Fruit fly (Drosophila melanogaster) whole organism, prepupa: ENCODE measurements around the gene CG13408.

ENCODE experiments used
- Blimp-1 ChIP-seq: fragments of 200-800 bp; sonication (Bioruptor generic); optimal IDR thresholded peaks from 3 replicates; lab custom pipeline; 2017; ENCODE audit warnings: missing biosample characterization, missing genetic modification characterization, mild to moderate bottlenecking, moderate library complexity, missing genetic modification reagents
- CG10631 ChIP-seq: fragments of 200-800 bp; sonication (Bioruptor generic); optimal IDR thresholded peaks from 2 replicates; lab custom pipeline; 2016; ENCODE audit warnings: missing biosample characterization, missing genetic modification characterization
- CG10669 ChIP-seq: fragments of 200-800 bp; sonication (Bioruptor generic); optimal IDR thresholded peaks from 3 replicates; lab custom pipeline; 2018; ENCODE audit warnings: missing biosample characterization, mild to moderate bottlenecking, missing genetic modification characterization, moderate library complexity
- CG11902 ChIP-seq: fragments of 200-800 bp; sonication (Bioruptor generic); optimal IDR thresholded peaks from 3 replicates; lab custom pipeline; 2016; ENCODE audit warnings: missing biosample characterization, missing genetic modification characterization
- CG15336 ChIP-seq: fragments of 200-800 bp; sonication (Bioruptor generic); IDR thresholded peaks from 2 replicates; pipeline ENCODE4 v1.3.6; 2022; ENCODE audit warnings: missing biosample characterization, missing genetic modification characterization
- CG1621 ChIP-seq: fragments of 200-800 bp; sonication (Bioruptor generic); optimal IDR thresholded peaks from 3 replicates; lab custom pipeline; 2018; ENCODE audit warnings: missing biosample characterization, mild to moderate bottlenecking, missing genetic modification characterization
- CG16779 ChIP-seq: fragments of 200-800 bp; sonication (Bioruptor generic); optimal IDR thresholded peaks from 3 replicates; lab custom pipeline; 2017; ENCODE audit warnings: missing biosample characterization, mild to moderate bottlenecking, missing genetic modification characterization
- CG3032 ChIP-seq: fragments of 200-800 bp; optimal IDR thresholded peaks from 2 replicates; lab custom pipeline; 2019; ENCODE audit warnings: missing biosample characterization, mild to moderate bottlenecking, missing genetic modification characterization, moderate library complexity
- CG31627 ChIP-seq: fragments of 200-800 bp; sonication (Bioruptor generic); optimal IDR thresholded peaks from 3 replicates; lab custom pipeline; 2016; ENCODE audit warnings: missing biosample characterization, missing genetic modification characterization
- CG32006 ChIP-seq: fragments of 200-800 bp; sonication (Bioruptor generic); optimal IDR thresholded peaks from 3 replicates; lab custom pipeline; 2017; ENCODE audit warnings: missing biosample characterization, mild to moderate bottlenecking, missing genetic modification characterization
- CG34406 ChIP-seq: fragments of 200-800 bp; sonication (Bioruptor generic); optimal IDR thresholded peaks from 3 replicates; lab custom pipeline; 2016; ENCODE audit warnings: missing biosample characterization, missing genetic modification characterization
- CG3919 ChIP-seq: fragments of 200-800 bp; sonication (Bioruptor generic); optimal IDR thresholded peaks from 3 replicates; lab custom pipeline; 2016; ENCODE audit warnings: missing biosample characterization, missing genetic modification characterization
- CG4318 ChIP-seq: fragments of 200-800 bp; sonication (Bioruptor generic); optimal IDR thresholded peaks from 3 replicates; lab custom pipeline; 2017; ENCODE audit warnings: missing biosample characterization, mild to moderate bottlenecking, missing genetic modification characterization
- CG6163 ChIP-seq: fragments of 200-800 bp; sonication (Bioruptor generic); IDR thresholded peaks from 3 replicates; pipeline ENCODE4 v1.3.6; 2022; ENCODE audit warnings: missing biosample characterization, missing genetic modification characterization
- CG6276 ChIP-seq: fragments of 200-800 bp; sonication (Bioruptor generic); optimal IDR thresholded peaks from 2 replicates; lab custom pipeline; 2017; ENCODE audit warnings: missing biosample characterization, mild to moderate bottlenecking, missing genetic modification characterization
- CG6808 ChIP-seq: fragments of 200-800 bp; sonication (Bioruptor generic); optimal IDR thresholded peaks from 3 replicates; lab custom pipeline; 2017; ENCODE audit warnings: missing biosample characterization, missing genetic modification characterization, mild to moderate bottlenecking, moderate library complexity, missing genetic modification reagents
- CG6854 ChIP-seq: fragments of 200-800 bp; sonication (Bioruptor generic); optimal IDR thresholded peaks from 2 replicates; lab custom pipeline; 2017; ENCODE audit warnings: missing biosample characterization, mild to moderate bottlenecking, missing genetic modification characterization
- CG7368 ChIP-seq: fragments of 200-800 bp; sonication (Bioruptor generic); optimal IDR thresholded peaks from 3 replicates; lab custom pipeline; 2016; ENCODE audit warnings: missing biosample characterization, missing genetic modification characterization
- CG8119 ChIP-seq: fragments of 200-800 bp; sonication (Bioruptor generic); IDR thresholded peaks from 3 replicates; pipeline ENCODE4 v1.3.6; 2022; ENCODE audit warnings: missing biosample characterization, missing genetic modification characterization
- CG8319 ChIP-seq: fragments of 200-800 bp; sonication (Bioruptor generic); optimal IDR thresholded peaks from 3 replicates; lab custom pipeline; 2016; ENCODE audit warnings: missing biosample characterization, missing genetic modification characterization
- CG8632 ChIP-seq: fragments of 200-800 bp; sonication (Bioruptor generic); optimal IDR thresholded peaks from 3 replicates; lab custom pipeline; 2016; ENCODE audit warnings: missing biosample characterization, missing genetic modification characterization
- Eip75B ChIP-seq: fragments of 200-800 bp; sonication (Bioruptor generic); optimal IDR thresholded peaks from 3 replicates; lab custom pipeline; 2016; ENCODE audit warnings: missing biosample characterization, missing genetic modification characterization
- Eip78C ChIP-seq: fragments of 200-800 bp; sonication (Bioruptor generic); peaks from one replicate; lab custom pipeline; 2016; ENCODE audit warnings: missing biosample characterization, missing genetic modification characterization
- Ets21C ChIP-seq: fragments of 200-800 bp; sonication (Bioruptor generic); optimal IDR thresholded peaks from 3 replicates; lab custom pipeline; 2016; ENCODE audit warnings: missing biosample characterization, missing genetic modification characterization
- Ets96B ChIP-seq: fragments of 200-800 bp; optimal IDR thresholded peaks from 2 replicates; lab custom pipeline; 2019; ENCODE audit warnings: missing biosample characterization, mild to moderate bottlenecking, missing genetic modification characterization, moderate library complexity
- Hr38 ChIP-seq: sonication (Bioruptor generic); optimal IDR thresholded peaks from 2 replicates; lab custom pipeline; 2016; ENCODE audit warnings: missing biosample characterization, missing genetic modification characterization
- Hr39 ChIP-seq: fragments of 200-800 bp; sonication (Bioruptor generic); optimal IDR thresholded peaks from 2 replicates; lab custom pipeline; 2016; ENCODE audit warnings: missing biosample characterization, missing genetic modification characterization
- Hr4 ChIP-seq: fragments of 200-800 bp; sonication (Bioruptor generic); optimal IDR thresholded peaks from 3 replicates; lab custom pipeline; 2016; ENCODE audit warnings: missing biosample characterization, missing genetic modification characterization
- Lpt ChIP-seq: fragments of 200-800 bp; sonication (Bioruptor generic); optimal IDR thresholded peaks from 3 replicates; lab custom pipeline; 2016; ENCODE audit warnings: missing biosample characterization, missing genetic modification characterization
- Met ChIP-seq: fragments of 200-800 bp; sonication (Bioruptor generic); optimal IDR thresholded peaks from 3 replicates; lab custom pipeline; 2016; ENCODE audit warnings: missing biosample characterization, missing genetic modification characterization
- OdsH ChIP-seq: fragments of 200-800 bp; sonication (Bioruptor generic); optimal IDR thresholded peaks from 3 replicates; lab custom pipeline; 2016; ENCODE audit warnings: missing biosample characterization, missing genetic modification characterization
- Smox ChIP-seq: fragments of 200-800 bp; sonication (Bioruptor generic); optimal IDR thresholded peaks from 3 replicates; lab custom pipeline; 2016; ENCODE audit warnings: missing biosample characterization, missing genetic modification characterization
- Sox102F ChIP-seq: fragments of 200-800 bp; sonication (Bioruptor generic); optimal IDR thresholded peaks from 2 replicates; lab custom pipeline; 2016; ENCODE audit warnings: missing biosample characterization, mild to moderate bottlenecking, missing genetic modification characterization
- Sox14 ChIP-seq: fragments of 200-800 bp; sonication (Bioruptor generic); optimal IDR thresholded peaks from 3 replicates; lab custom pipeline; 2016; ENCODE audit warnings: missing biosample characterization, missing genetic modification characterization
- Sox15 ChIP-seq: fragments of 200-800 bp; sonication (Bioruptor generic); optimal IDR thresholded peaks from 3 replicates; lab custom pipeline; 2016; ENCODE audit warnings: missing biosample characterization, missing genetic modification characterization
- achi ChIP-seq: fragments of 200-800 bp; sonication (Bioruptor generic); optimal IDR thresholded peaks from 3 replicates; lab custom pipeline; 2016; ENCODE audit warnings: missing biosample characterization, missing genetic modification characterization
- cyc ChIP-seq: fragments of 200-800 bp; sonication (Bioruptor generic); optimal IDR thresholded peaks from 3 replicates; lab custom pipeline; 2016; ENCODE audit warnings: missing biosample characterization, missing genetic modification characterization
- dsx ChIP-seq: fragments of 200-800 bp; optimal IDR thresholded peaks from 3 replicates; lab custom pipeline; 2019; ENCODE audit warnings: missing biosample characterization, mild to moderate bottlenecking, missing genetic modification characterization, moderate library complexity; ENCODE audit not compliant: poor library complexity, severe bottlenecking
- eg ChIP-seq: fragments of 200-800 bp; sonication (Bioruptor generic); IDR thresholded peaks from 3 replicates; pipeline ENCODE4 v1.3.6; 2022; ENCODE audit warnings: missing biosample characterization, missing genetic modification characterization
- esn ChIP-seq: fragments of 200-800 bp; sonication (Bioruptor generic); optimal IDR thresholded peaks from 2 replicates; lab custom pipeline; 2016; ENCODE audit warnings: missing biosample characterization, mild to moderate bottlenecking, missing genetic modification characterization, moderate library complexity
- fd59A ChIP-seq: fragments of 200-800 bp; sonication (Bioruptor generic); optimal IDR thresholded peaks from 2 replicates; lab custom pipeline; 2017; ENCODE audit warnings: missing biosample characterization, mild to moderate bottlenecking, missing genetic modification characterization, missing genetic modification reagents
- fkh ChIP-seq: fragments of 200-800 bp; sonication (Bioruptor generic); optimal IDR thresholded peaks from 3 replicates; lab custom pipeline; 2017; ENCODE audit warnings: missing biosample characterization, mild to moderate bottlenecking, missing genetic modification characterization, moderate library complexity
- lz ChIP-seq: fragments of 200-800 bp; sonication (Bioruptor generic); optimal IDR thresholded peaks from 3 replicates; lab custom pipeline; 2016; ENCODE audit warnings: missing biosample characterization, missing genetic modification characterization
- pdm3 ChIP-seq: fragments of 200-800 bp; sonication (Bioruptor generic); optimal IDR thresholded peaks from 3 replicates; lab custom pipeline; 2016; ENCODE audit warnings: missing biosample characterization, missing genetic modification characterization
- salr ChIP-seq, 2 experiments: fragments of 200-800 bp; sonication (Bioruptor generic); optimal IDR thresholded peaks; 3 replicates each; lab custom pipeline; 2016 to 2018; ENCODE audit warnings: missing biosample characterization in 2 of 2, missing genetic modification characterization in 2 of 2, mild to moderate bottlenecking in 1 of 2
- ss ChIP-seq, 2 experiments: fragments of 200-800 bp; sonication (Bioruptor generic); optimal IDR thresholded peaks; 2 replicates in 1 of 2; 3 replicates in 1 of 2; lab custom pipeline; 2017 to 2018; ENCODE audit warnings: mild to moderate bottlenecking in 2 of 2, missing biosample characterization in 2 of 2, missing genetic modification characterization in 2 of 2, moderate library complexity in 1 of 2
- topi ChIP-seq: fragments of 200-800 bp; sonication (Bioruptor generic); optimal IDR thresholded peaks from 3 replicates; lab custom pipeline; 2016; ENCODE audit warnings: missing biosample characterization, missing genetic modification characterization

Gene CG13408

dm6 chr3R:22041625-22042282 lies 38.4 kb upstream of the CG13408 start, which contains the start of gene how:
how (plus strand) TSS chr3R:22042191.
- TF ChIP-seq ss (GFP tag; optimal IDR thresholded peaks at IDR 0.05; lab: Kevin White, UChicago) (peak in 1 of 2 experiments; percentile 4), CG8119 (GFP tag; lab: Robert Waterston, UW) (peak; percentile 36; the same call in 1 of the 3 replicates), CG32006 (GFP tag; lab: Kevin White, UChicago) (peak; percentile 32), CG8632 (peak; percentile 44), CG7368 (GFP tag; lab: Kevin White, UChicago) (no peak), Met (peak; percentile 42), topi (GFP tag; lab: Kevin White, UChicago) (peak; percentile 44), OdsH (GFP tag; lab: Kevin White, UChicago) (peak; percentile 13), CG6808 (GFP tag; lab: Kevin White, UChicago) (peak; percentile 20), CG16779 (tag; lab: Kevin White, UChicago) (peak; percentile 10), pdm3 (GFP tag; lab: Kevin White, UChicago) (no peak), Smox (GFP tag; lab: Kevin White, UChicago) (no peak), Sox14 (GFP tag; lab: Kevin White, UChicago) (peak; percentile 4), Sox15 (GFP tag; lab: Kevin White, UChicago) (peak; percentile 20), salr (GFP tag; optimal IDR thresholded peaks at IDR 0.05; lab: Kevin White, UChicago) (peak in 1 of 2 experiments; percentile 40), CG8319 (GFP tag; lab: Kevin White, UChicago) (no peak), CG15336 (GFP tag; lab: Robert Waterston, UW) (peak; percentile 50), Hr39 (GFP tag; lab: Kevin White, UChicago) (peak; percentile 45), Ets21C (GFP tag; lab: Kevin White, UChicago) (no peak), cyc (peak; percentile 36), esn (peak; percentile 43), achi (GFP tag; lab: Kevin White, UChicago) (no peak), CG4318 (GFP tag; lab: Kevin White, UChicago) (no peak), CG10669 (GFP tag; lab: Kevin White, UChicago) (no peak), CG1621 (peak; percentile 15), CG34406 (peak; percentile 46), CG6276 (no peak), fkh (GFP tag; lab: Kevin White, UChicago) (peak; percentile 7), dsx (no peak), Sox102F (peak; percentile 32), Hr4 (GFP tag; lab: Kevin White, UChicago) (peak; percentile 47), CG31627 (GFP tag; lab: Kevin White, UChicago) (peak; percentile 41), fd59A (GFP tag; lab: Kevin White, UChicago) (no peak), CG10631 (GFP tag; lab: Kevin White, UChicago) (peak; percentile 19), Ets96B (tag; lab: Kevin White, UChicago) (no peak), Blimp-1 (GFP tag; lab: Kevin White, UChicago) (no peak), Eip75B (GFP tag; lab: Kevin White, UChicago) (peak; percentile 23), CG11902 (GFP tag; lab: Kevin White, UChicago) (no peak), CG3032 (tag; lab: Kevin White, UChicago) (peak; percentile 11), Hr38 (GFP tag; lab: Kevin White, UChicago) (no peak), CG6163 (GFP tag; lab: Robert Waterston, UW) (peak; percentile 26; the same call in 1 of the 3 replicates), CG6854 (peak; percentile 55), eg (GFP tag; lab: Robert Waterston, UW) (0 out of 3 replicates have a peak, but pooled peaks have one; percentile 24), lz (GFP tag; lab: Kevin White, UChicago) (peak; percentile 41), Lpt (peak; percentile 27), CG3919 (GFP tag; lab: Kevin White, UChicago) (peak; percentile 15), Eip78C (GFP tag; lab: Kevin White, UChicago) (peak; percentile 78)
